In genomic region chr3L:19008855-19009254, dm6 we compare ENCODE assay signal across 2 fruit fly cellular contexts.
TF ChIP-seq lines count a peak whose summit lies in the region.
"Not testable (repeated sequence)": the region's sequence is repeated elsewhere in the genome, so short reads cannot be mapped to it uniquely, and the experiment has no call there.

No protein-coding gene starts in this region.

- TF ChIP-seq CTCF in whole organism, embryonic (GFP tag; optimal IDR thresholded peaks at IDR 0.05; lab: Kevin White, UChicago): not testable (repeated sequence)

TF ChIP-seq in whole organism, embryonic, 481 proteins besides CTCF, POLR2A, EP300 and RAD21:
- peak; percentile 99 for TF ChIP-seq CG11504 (tag; optimal IDR thresholded peaks at IDR 0.05; lab: Kevin White, UChicago)
- peak; percentile 55 for TF ChIP-seq CG5180 (GFP tag; optimal IDR thresholded peaks at IDR 0.05; lab: Kevin White, UChicago)

TF ChIP-seq in whole organism, prepupa, 60 proteins besides CTCF, POLR2A, EP300 and RAD21:
- peak; percentile 32 for TF ChIP-seq dsx (GFP tag; optimal IDR thresholded peaks at IDR 0.05; lab: Kevin White, UChicago; ENCODE audit: poor library complexity, severe bottlenecking)
TF ChIP-seq in whole organism, prepupa: peak in this region for 1; not testable (repeated sequence) for 59.
